In the genomic region with DNA sequence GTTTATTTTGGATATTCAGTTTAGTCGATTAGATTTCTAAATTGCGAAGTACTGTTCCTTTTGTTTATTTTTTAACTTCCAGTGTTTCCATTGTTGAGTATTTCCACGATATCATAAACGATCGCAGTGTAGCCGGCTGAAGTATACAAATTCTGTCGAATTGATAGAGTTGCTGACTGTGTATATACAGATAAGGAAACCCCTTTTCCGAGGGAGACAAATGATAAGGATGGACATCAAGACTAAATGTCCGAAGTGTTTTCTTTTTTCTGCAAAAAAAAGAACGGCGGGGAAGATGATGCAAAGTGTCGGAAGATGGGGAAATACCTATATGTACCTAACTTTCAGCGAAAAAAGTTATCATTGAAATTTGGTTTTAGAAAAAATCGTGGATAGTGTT, we compare ENCODE assay signal across 6 worm cellular contexts.
TF ChIP-seq lines count a peak whose summit lies in the region.

No protein-coding gene starts in this region.

TF ChIP-seq in whole organism, L1 larva, 84 proteins besides CTCF, POLR2A, EP300 and RAD21:
- TF ChIP-seq unc-30 (tag; optimal IDR thresholded peaks at IDR 0.05; lab: Kevin White, UChicago) (no peak), ceh-8 (GFP tag; optimal IDR thresholded peaks at IDR 0.05; lab: Kevin White, UChicago) (no peak), ama-1 (optimal IDR thresholded peaks at IDR 0.05; lab: Kevin White, UChicago) (no peak), swsn-7 (tag; optimal IDR thresholded peaks at IDR 0.05; lab: Kevin White, UChicago) (no peak), lin-14 (GFP tag; optimal IDR thresholded peaks at IDR 0.05; lab: Kevin White, UChicago) (no peak), elt-2 (tag; optimal IDR thresholded peaks at IDR 0.05; lab: Kevin White, UChicago) (peak; percentile 8)
TF ChIP-seq in whole organism, L1 larva: peak in this region for 1.

TF ChIP-seq in whole organism, L2 larva, 48 proteins besides CTCF, POLR2A, EP300 and RAD21:
- TF ChIP-seq C34F6.9 (tag; optimal IDR thresholded peaks at IDR 0.05; lab: Kevin White, UChicago) (no peak), nhr-10 (tag; optimal IDR thresholded peaks at IDR 0.05; lab: Kevin White, UChicago) (no peak), sma-3 (GFP tag; optimal IDR thresholded peaks at IDR 0.05; lab: Kevin White, UChicago) (no peak), sma-9 (GFP tag; optimal IDR thresholded peaks at IDR 0.05; lab: Kevin White, UChicago) (peak; percentile 43), sma-9 (tag; optimal IDR thresholded peaks at IDR 0.05; lab: Kevin White, UChicago) (no peak), unc-62 (GFP tag; optimal IDR thresholded peaks at IDR 0.05; lab: Kevin White, UChicago) (no peak), nhr-11 (tag; optimal IDR thresholded peaks at IDR 0.05; lab: Kevin White, UChicago) (no peak), Y55F3AM.14 (GFP tag; optimal IDR thresholded peaks at IDR 0.05; lab: Kevin White, UChicago) (no peak), alr-1 (tag; optimal IDR thresholded peaks at IDR 0.05; lab: Kevin White, UChicago) (no peak), fos-1 (tag; optimal IDR thresholded peaks at IDR 0.05; lab: Kevin White, UChicago) (peak; percentile 44)

TF ChIP-seq in whole organism, L3 larva, 47 proteins besides CTCF, POLR2A, EP300 and RAD21:
- TF ChIP-seq elt-2 (tag; optimal IDR thresholded peaks at IDR 0.05; lab: Kevin White, UChicago) (peak; percentile 61), sea-2 (GFP tag; optimal IDR thresholded peaks at IDR 0.05; lab: Kevin White, UChicago) (no peak), pqm-1 (tag; optimal IDR thresholded peaks at IDR 0.05; lab: Kevin White, UChicago) (peak; percentile 17)

TF ChIP-seq in whole organism, L4 larva, 104 proteins besides CTCF, POLR2A, EP300 and RAD21 (continues in another document):
- TF ChIP-seq ztf-11 (tag; optimal IDR thresholded peaks at IDR 0.05; lab: Kevin White, UChicago) = no peak
- peak; percentile 1 for TF ChIP-seq ztf-7 (tag; optimal IDR thresholded peaks at IDR 0.05; lab: Kevin White, UChicago)
- no peak for TF ChIP-seq rbr-2 (tag; optimal IDR thresholded peaks at IDR 0.05; lab: Kevin White, UChicago)
- no peak for TF ChIP-seq lin-38 (GFP tag; IDR thresholded peaks at IDR 0.05; lab: Robert Waterston, UW)
- no peak for TF ChIP-seq fkh-10 (GFP tag; optimal IDR thresholded peaks at IDR 0.05; lab: Kevin White, UChicago)
- TF ChIP-seq pqm-1 (tag; optimal IDR thresholded peaks at IDR 0.05; lab: Kevin White, UChicago) = peak; percentile 73
- TF ChIP-seq nhr-102 (tag; optimal IDR thresholded peaks at IDR 0.05; lab: Kevin White, UChicago) = no peak
- TF ChIP-seq ceh-82 (tag; optimal IDR thresholded peaks at IDR 0.05; lab: Kevin White, UChicago) = no peak
- no peak for TF ChIP-seq cey-2 (tag; optimal IDR thresholded peaks at IDR 0.05; lab: Kevin White, UChicago; ENCODE audit: borderline replicate concordance, insufficient read depth)
- TF ChIP-seq ceh-20 (GFP tag; IDR thresholded peaks at IDR 0.05; lab: Robert Waterston, UW) = no peak
- no peak for TF ChIP-seq dpl-1 (GFP tag; optimal IDR thresholded peaks at IDR 0.05; lab: Kevin White, UChicago)
- TF ChIP-seq zip-11 (GFP tag; IDR thresholded peaks at IDR 0.05; lab: Robert Waterston, UW) = no peak
- TF ChIP-seq dmd-6 (GFP tag; IDR thresholded peaks at IDR 0.05; lab: Robert Waterston, UW) = peak; percentile 37; the same call in 1 of the 2 replicates
- no peak for TF ChIP-seq attf-4 (tag; optimal IDR thresholded peaks at IDR 0.05; lab: Kevin White, UChicago)
- TF ChIP-seq fos-1 (tag; optimal IDR thresholded peaks at IDR 0.05; lab: Kevin White, UChicago) = no peak
- no peak for TF ChIP-seq Y75B8A.6 (GFP tag; IDR thresholded peaks at IDR 0.05; lab: Robert Waterston, UW)
- TF ChIP-seq mdl-1 (tag; optimal IDR thresholded peaks at IDR 0.05; lab: Kevin White, UChicago) = no peak
- no peak for TF ChIP-seq dmd-8 (GFP tag; IDR thresholded peaks at IDR 0.05; lab: Robert Waterston, UW)
- TF ChIP-seq unc-39 (tag; optimal IDR thresholded peaks at IDR 0.05; lab: Kevin White, UChicago) = no peak
- no peak for TF ChIP-seq php-3 (GFP tag; IDR thresholded peaks at IDR 0.05; lab: Robert Waterston, UW)
- TF ChIP-seq nhr-28 (tag; optimal IDR thresholded peaks at IDR 0.05; lab: Kevin White, UChicago) = peak; percentile 75
- TF ChIP-seq dve-1 (tag; optimal IDR thresholded peaks at IDR 0.05; lab: Kevin White, UChicago; ENCODE audit: insufficient read depth) = peak; percentile 55
- TF ChIP-seq T26A8.4 (GFP tag; IDR thresholded peaks at IDR 0.05; lab: Robert Waterston, UW) = no peak
- TF ChIP-seq ZK337.2 (GFP tag; IDR thresholded peaks at IDR 0.05; lab: Robert Waterston, UW) = no peak

TF ChIP-seq in whole organism, late embryonic, 69 proteins besides CTCF, POLR2A, EP300 and RAD21:
- TF ChIP-seq ceh-9 (tag; optimal IDR thresholded peaks at IDR 0.05; lab: Kevin White, UChicago) = no peak
- TF ChIP-seq hlh-15 (tag; optimal IDR thresholded peaks at IDR 0.05; lab: Kevin White, UChicago) = no peak
- peak; percentile 38 for TF ChIP-seq elt-2 (tag; optimal IDR thresholded peaks at IDR 0.05; lab: Kevin White, UChicago)

TF ChIP-seq in whole organism, young adult, 124 proteins besides CTCF, POLR2A, EP300 and RAD21:
- no peak for TF ChIP-seq rpc-1 (optimal IDR thresholded peaks at IDR 0.05; lab: Kevin White, UChicago)
- TF ChIP-seq rpc-1 (tag; optimal IDR thresholded peaks at IDR 0.05; lab: Kevin White, UChicago) = no peak
- no peak for TF ChIP-seq lin-54 (GFP tag; optimal IDR thresholded peaks at IDR 0.05; lab: Kevin White, UChicago)
- peak; percentile 67 for TF ChIP-seq nhr-80 (tag; optimal IDR thresholded peaks at IDR 0.05; lab: Kevin White, UChicago)
- no peak for TF ChIP-seq F57C9.4 (tag; optimal IDR thresholded peaks at IDR 0.05; lab: Kevin White, UChicago)
- no peak for TF ChIP-seq nfya-1 (tag; optimal IDR thresholded peaks at IDR 0.05; lab: Kevin White, UChicago; ENCODE audit: borderline replicate concordance, insufficient read depth)
- no peak for TF ChIP-seq hsf-1 (GFP tag; IDR thresholded peaks at IDR 0.05; lab: Robert Waterston, UW)
- no peak for TF ChIP-seq dpff-1 (tag; optimal IDR thresholded peaks at IDR 0.05; lab: Kevin White, UChicago)
TF ChIP-seq in whole organism, young adult: peak in this region for 1.
